Fruit fly (Drosophila melanogaster): ENCODE measurements around the gene Vm26Ab.

- TF ChIP-seq Sin3A (optimal IDR thresholded peaks at IDR 0.05) (no peak), Myc (optimal IDR thresholded peaks at IDR 0.05) (no peak)
Measured at dm6 chr2L:5988115-5989092, 31.6 kb downstream of the Vm26Ab start.

Measured in Kc167 (cell line).